Worm (Caenorhabditis elegans) whole organism, L1 larva: Measurements from ENCODE around the gene ncs-4.

Experiments used
- F16B12.6 ChIP-seq: fragments of 150-350 bp; optimal IDR thresholded peaks from 2 replicates; lab custom pipeline; 2014; ENCODE audit warnings: missing biosample characterization, missing genetic modification characterization
- alr-1 ChIP-seq: fragments of 200-800 bp; sonication (Bioruptor generic); optimal IDR thresholded peaks from 2 replicates; lab custom pipeline; 2018; ENCODE audit warnings: borderline replicate concordance, mild to moderate bottlenecking, missing genetic modification characterization, missing compliant biosample characterization
- aly-2 ChIP-seq: fragments of 150-350 bp; optimal IDR thresholded peaks from 2 replicates; lab custom pipeline; 2014; ENCODE audit warnings: missing biosample characterization, missing genetic modification characterization
- ama-1 ChIP-seq: fragments of 150-350 bp; optimal IDR thresholded peaks from 2 replicates; lab custom pipeline; 2014
- blmp-1 ChIP-seq: fragments of 150-350 bp; optimal IDR thresholded peaks from 2 replicates; lab custom pipeline; 2014; ENCODE audit warnings: missing biosample characterization, missing genetic modification characterization
- ceh-8 ChIP-seq: fragments of 200-800 bp; sonication (Bioruptor generic); optimal IDR thresholded peaks from 2 replicates; lab custom pipeline; 2018; ENCODE audit warnings: mild to moderate bottlenecking, missing genetic modification characterization, moderate library complexity, missing compliant biosample characterization
- ceh-90 ChIP-seq: sonication (generic microtip); optimal IDR thresholded peaks from 2 replicates; lab custom pipeline; 2016; ENCODE audit warnings: missing genetic modification characterization, missing compliant biosample characterization
- ces-1 ChIP-seq: fragments of 150-350 bp; optimal IDR thresholded peaks from 2 replicates; lab custom pipeline; 2014; ENCODE audit warnings: missing biosample characterization, missing genetic modification reagents, missing genetic modification characterization
- dpl-1 ChIP-seq, 3 experiments: fragments of 150-350 bp in 2 of 3; sonication (generic microtip) in 1 of 3; optimal IDR thresholded peaks; 2 replicates each; lab custom pipeline; 2014 to 2017; ENCODE audit warnings: missing biosample characterization in 3 of 3, missing genetic modification characterization in 3 of 3, missing genetic modification reagents in 3 of 3
- dsc-1 ChIP-seq: sonication (generic microtip); optimal IDR thresholded peaks from 2 replicates; lab custom pipeline; 2016; ENCODE audit warnings: mild to moderate bottlenecking, missing genetic modification characterization, missing compliant biosample characterization
- egl-13 ChIP-seq: sonication (generic microtip); optimal IDR thresholded peaks from 2 replicates; lab custom pipeline; 2016; ENCODE audit warnings: missing genotype, missing genetic modification reagents, missing genetic modification characterization, missing compliant biosample characterization
- elt-3 ChIP-seq, 6 experiments: fragments of 150-350 bp in 1 of 6; sonication (generic microtip); optimal IDR thresholded peaks; 2 replicates each; lab custom pipeline; 2017 to 2018; ENCODE audit warnings: missing biosample characterization in 6 of 6, missing genetic modification characterization in 6 of 6, inconsistent platforms in 1 of 6
- fos-1 ChIP-seq: fragments of 150-350 bp; optimal IDR thresholded peaks from 2 replicates; lab custom pipeline; 2014; ENCODE audit warnings: missing biosample characterization, missing genetic modification characterization
- hlh-17 ChIP-seq: fragments of 200-800 bp; sonication (Bioruptor generic); optimal IDR thresholded peaks from 2 replicates; lab custom pipeline; 2018; ENCODE audit warnings: missing genetic modification characterization, mild to moderate bottlenecking, missing compliant biosample characterization, moderate library complexity, borderline replicate concordance
- hlh-4 ChIP-seq: sonication (generic microtip); optimal IDR thresholded peaks from 2 replicates; lab custom pipeline; 2016; ENCODE audit warnings: mild to moderate bottlenecking, missing genetic modification characterization, missing compliant biosample characterization
- hpl-2 ChIP-seq: fragments of 150-350 bp; optimal IDR thresholded peaks from 2 replicates; lab custom pipeline; 2014; ENCODE audit warnings: missing biosample characterization, missing genetic modification reagents, missing genetic modification characterization
- jun-1 ChIP-seq: fragments of 150-350 bp; optimal IDR thresholded peaks from 2 replicates; lab custom pipeline; 2014; ENCODE audit warnings: missing biosample characterization, missing genetic modification reagents, missing genetic modification characterization
- lin-13 ChIP-seq: fragments of 150-350 bp; optimal IDR thresholded peaks from 2 replicates; lab custom pipeline; 2014; ENCODE audit warnings: missing biosample characterization, missing genetic modification reagents, missing genetic modification characterization
- lin-14 ChIP-seq: fragments of 200-800 bp; sonication (Bioruptor generic); optimal IDR thresholded peaks from 2 replicates; lab custom pipeline; 2018; ENCODE audit warnings: mild to moderate bottlenecking, missing genetic modification characterization, moderate library complexity, missing compliant biosample characterization
- lin-35 ChIP-seq, 2 experiments: fragments of 150-350 bp; optimal IDR thresholded peaks; 2 replicates each; lab custom pipeline; 2014; ENCODE audit warnings: missing biosample characterization in 2 of 2, missing genetic modification characterization in 2 of 2, missing genetic modification reagents in 2 of 2
- lin-39 ChIP-seq: fragments of 150-350 bp; optimal IDR thresholded peaks from 2 replicates; lab custom pipeline; 2014; ENCODE audit warnings: missing biosample characterization, missing genetic modification reagents, missing genetic modification characterization
- mdl-1 ChIP-seq, 2 experiments: fragments of 150-350 bp; optimal IDR thresholded peaks; 2 replicates each; lab custom pipeline; 2014 to 2017; ENCODE audit warnings: missing biosample characterization in 2 of 2, missing genetic modification characterization in 2 of 2, inconsistent platforms in 1 of 2
- nhr-12 ChIP-seq: sonication (generic microtip); optimal IDR thresholded peaks from 2 replicates; lab custom pipeline; 2017; ENCODE audit warnings: missing biosample characterization, missing genetic modification characterization
- nhr-20 ChIP-seq: sonication (generic microtip); optimal IDR thresholded peaks from 2 replicates; lab custom pipeline; 2016; ENCODE audit warnings: mild to moderate bottlenecking, missing genetic modification characterization, missing compliant biosample characterization
- nhr-237 ChIP-seq: fragments of 150-350 bp; optimal IDR thresholded peaks from 2 replicates; lab custom pipeline; 2014; ENCODE audit warnings: missing biosample characterization, missing genetic modification characterization
- nhr-28 ChIP-seq: fragments of 150-350 bp; optimal IDR thresholded peaks from 2 replicates; lab custom pipeline; 2014; ENCODE audit warnings: missing biosample characterization, missing genetic modification characterization
- nhr-47 ChIP-seq: sonication (generic microtip); optimal IDR thresholded peaks from 2 replicates; lab custom pipeline; 2016; ENCODE audit warnings: mild to moderate bottlenecking, missing genetic modification characterization, moderate library complexity, missing compliant biosample characterization
- nhr-71 ChIP-seq: sonication (generic microtip); optimal IDR thresholded peaks from 2 replicates; lab custom pipeline; 2016; ENCODE audit warnings: mild to moderate bottlenecking, missing genetic modification characterization, moderate library complexity, missing compliant biosample characterization
- nhr-76 ChIP-seq: sonication (generic microtip); optimal IDR thresholded peaks from 2 replicates; lab custom pipeline; 2017; ENCODE audit warnings: missing biosample characterization, missing genetic modification characterization
- nhr-84 ChIP-seq: sonication (generic microtip); optimal IDR thresholded peaks from 2 replicates; lab custom pipeline; 2017; ENCODE audit warnings: missing biosample characterization, missing genetic modification characterization
- nhr-85 ChIP-seq: sonication (generic microtip); peaks from one replicate; lab custom pipeline; 2016; ENCODE audit warnings: missing genetic modification characterization, inconsistent platforms, missing compliant biosample characterization
- nhr-90 ChIP-seq: sonication (generic microtip); optimal IDR thresholded peaks from 2 replicates; lab custom pipeline; 2016; ENCODE audit warnings: mild to moderate bottlenecking, missing genetic modification characterization, missing compliant biosample characterization; ENCODE audit not compliant: poor library complexity
- pag-3 ChIP-seq: sonication (generic microtip); optimal IDR thresholded peaks from 2 replicates; lab custom pipeline; 2017; ENCODE audit warnings: missing genetic modification characterization, mild to moderate bottlenecking, missing compliant biosample characterization, antibody characterized with exemption, borderline replicate concordance; ENCODE audit not compliant: insufficient read depth
- rnt-1 ChIP-seq: sonication (generic microtip); optimal IDR thresholded peaks from 2 replicates; lab custom pipeline; 2016; ENCODE audit warnings: mild to moderate bottlenecking, missing genetic modification characterization, moderate library complexity, missing compliant biosample characterization
- snu-23 ChIP-seq: sonication (generic microtip); optimal IDR thresholded peaks from 2 replicates; lab custom pipeline; 2016; ENCODE audit warnings: missing genetic modification characterization, missing compliant biosample characterization
- tlp-1 ChIP-seq: fragments of 150-350 bp; optimal IDR thresholded peaks from 2 replicates; lab custom pipeline; 2014; ENCODE audit warnings: missing biosample characterization, missing genetic modification characterization
- unc-130 ChIP-seq: fragments of 150-350 bp; optimal IDR thresholded peaks from 2 replicates; lab custom pipeline; 2017; ENCODE audit warnings: missing biosample characterization, missing genetic modification characterization, inconsistent platforms
- zag-1 ChIP-seq: fragments of 150-350 bp; optimal IDR thresholded peaks from 2 replicates; lab custom pipeline; 2014; ENCODE audit warnings: missing biosample characterization, missing genetic modification characterization

Gene ncs-4

DNA sequence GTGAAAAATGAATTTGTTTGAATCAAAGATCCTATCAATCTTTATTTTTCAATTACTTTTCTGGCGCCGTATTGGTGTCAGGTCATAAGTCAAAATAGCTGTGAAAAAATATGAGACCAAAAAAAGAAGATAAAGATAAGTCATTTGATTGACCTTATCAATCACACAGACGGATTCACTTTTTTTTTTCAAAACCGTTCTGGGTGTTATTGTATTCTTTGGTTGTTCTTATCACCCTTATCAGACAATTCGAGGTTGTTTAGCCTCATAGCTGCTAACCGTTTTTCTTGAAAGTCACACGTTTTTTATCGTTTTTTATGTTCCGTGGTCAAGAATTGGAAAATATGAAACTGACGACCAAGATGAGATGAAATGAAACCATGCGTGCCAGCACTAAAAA, 7.8 kb upstream of the ncs-4 start (continued):
- no peak for TF ChIP-seq fos-1 (tag; lab: Kevin White, UChicago)
- TF ChIP-seq hpl-2 (GFP tag; lab: Kevin White, UChicago), result no peak
- TF ChIP-seq dpl-1 (GFP tag; optimal IDR thresholded peaks at IDR 0.05; lab: Kevin White, UChicago), result no peak
- TF ChIP-seq egl-13, result no peak
- no peak for TF ChIP-seq aly-2 (tag; lab: Kevin White, UChicago)
- no peak for TF ChIP-seq nhr-84 (tag; lab: Kevin White, UChicago)
- TF ChIP-seq elt-3 (tag; optimal IDR thresholded peaks at IDR 0.05; lab: Kevin White, UChicago), result peak in 2 of 6 experiments; percentile 70 to 98
- no peak for TF ChIP-seq lin-39 (tag; lab: Kevin White, UChicago)
- no peak for TF ChIP-seq mdl-1 (tag; optimal IDR thresholded peaks at IDR 0.05; lab: Kevin White, UChicago)
- TF ChIP-seq nhr-71 (tag; lab: Kevin White, UChicago), result peak; percentile 30
- no peak for TF ChIP-seq hlh-4
- TF ChIP-seq snu-23 (GFP tag; lab: Kevin White, UChicago), result peak; percentile 13
- TF ChIP-seq zag-1, result no peak

DNA sequence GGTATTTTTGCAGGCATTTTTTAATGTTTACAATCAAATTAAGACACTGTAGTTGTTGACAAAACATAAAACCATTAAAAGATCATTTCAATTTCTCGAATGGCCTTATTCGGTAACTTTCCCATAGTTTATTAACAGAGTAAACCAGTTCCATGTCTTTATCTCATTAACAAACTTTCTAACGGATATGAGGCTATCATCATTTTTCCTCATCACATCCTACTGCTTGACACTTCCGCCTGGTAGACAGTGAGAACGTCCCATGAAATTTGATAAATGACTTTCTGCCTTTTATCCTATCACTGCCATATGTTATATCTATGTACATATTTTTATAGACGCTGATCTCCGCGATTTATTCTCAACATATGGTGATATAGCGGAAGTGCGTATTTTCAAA, 5.7 kb upstream of the ncs-4 start:
- no peak for TF ChIP-seq ceh-8 (GFP tag; lab: Kevin White, UChicago)
- no peak for TF ChIP-seq lin-39 (tag; lab: Kevin White, UChicago)
- no peak for TF ChIP-seq ces-1
- no peak for TF ChIP-seq tlp-1 (tag; lab: Kevin White, UChicago)
- no peak for TF ChIP-seq nhr-90 (tag; lab: Kevin White, UChicago)
- TF ChIP-seq hlh-17 (GFP tag; lab: Kevin White, UChicago), result no peak
- TF ChIP-seq nhr-76 (tag; lab: Kevin White, UChicago), result no peak
- TF ChIP-seq hpl-2 (GFP tag; lab: Kevin White, UChicago), result no peak
- TF ChIP-seq snu-23 (GFP tag; lab: Kevin White, UChicago), result no peak
- no peak for TF ChIP-seq nhr-71 (tag; lab: Kevin White, UChicago)
- no peak for TF ChIP-seq pag-3 (tag; lab: Kevin White, UChicago)
- TF ChIP-seq elt-3 (tag; optimal IDR thresholded peaks at IDR 0.05; lab: Kevin White, UChicago), result peak in 3 of 6 experiments; percentile 3 to 74 (median 29)
- TF ChIP-seq blmp-1 (tag; lab: Kevin White, UChicago), result peak; percentile 84
- no peak for TF ChIP-seq alr-1 (tag; lab: Kevin White, UChicago)
- TF ChIP-seq lin-14 (GFP tag; lab: Kevin White, UChicago), result peak; percentile 64
- TF ChIP-seq aly-2 (tag; lab: Kevin White, UChicago), result no peak
- TF ChIP-seq nhr-47 (tag; lab: Kevin White, UChicago), result no peak
- no peak for TF ChIP-seq dsc-1
- TF ChIP-seq nhr-85, result peak; percentile 89
- TF ChIP-seq ceh-90 (tag; lab: Kevin White, UChicago), result no peak
- TF ChIP-seq nhr-28 (tag; lab: Kevin White, UChicago), result no peak

DNA sequence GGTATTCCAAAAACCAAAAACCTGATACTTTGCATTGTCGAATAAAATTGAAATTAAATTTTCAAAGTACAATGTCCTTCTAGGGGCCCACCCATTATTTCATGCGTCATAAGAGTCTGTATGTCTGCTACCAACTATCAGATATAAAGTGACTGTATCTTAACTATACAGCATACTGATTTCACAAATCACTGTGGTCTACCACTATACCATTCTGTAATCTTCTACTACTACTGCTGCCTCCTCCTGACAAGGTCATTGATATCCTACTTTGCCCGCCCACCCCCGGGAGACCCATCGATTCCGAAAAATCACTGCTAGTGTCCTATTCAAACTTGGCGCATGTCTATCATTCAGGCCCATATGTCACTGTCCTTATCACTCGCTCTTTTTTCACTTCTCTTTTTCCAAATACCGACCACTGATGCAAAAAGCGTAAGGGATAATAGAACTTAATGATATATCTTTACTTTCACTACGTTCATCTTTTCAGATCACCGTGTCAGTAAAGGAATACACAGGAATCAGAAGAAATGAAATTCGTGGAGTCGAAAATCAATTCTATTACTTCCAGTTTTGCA, 4.2 kb upstream of the ncs-4 start, which contains the start of gene C07A4.2:
TSS of gene C07A4.2 (plus strand) at position 195 of the 581 bp plus-strand sequence.
- no peak for TF ChIP-seq nhr-237 (tag; lab: Kevin White, UChicago)
- TF ChIP-seq rnt-1 (tag; lab: Kevin White, UChicago), result no peak
- TF ChIP-seq nhr-85, result peak; percentile 85
- TF ChIP-seq F16B12.6, result no peak
- TF ChIP-seq lin-35 (GFP tag; optimal IDR thresholded peaks at IDR 0.05; lab: Kevin White, UChicago), result no peak
- TF ChIP-seq nhr-20 (tag; lab: Kevin White, UChicago), result peak; percentile 46
- no peak for TF ChIP-seq nhr-47 (tag; lab: Kevin White, UChicago)
- no peak for TF ChIP-seq ces-1
- TF ChIP-seq lin-13 (GFP tag; lab: Kevin White, UChicago), result no peak
- TF ChIP-seq nhr-71 (tag; lab: Kevin White, UChicago), result no peak
- no peak for TF ChIP-seq jun-1 (tag; lab: Kevin White, UChicago)
- peak in 4 of 6 experiments; percentile 5 to 85 (median 45) for TF ChIP-seq elt-3 (tag; optimal IDR thresholded peaks at IDR 0.05; lab: Kevin White, UChicago)
- TF ChIP-seq lin-14 (GFP tag; lab: Kevin White, UChicago), result peak; percentile 57
- no peak for TF ChIP-seq nhr-12 (tag; lab: Kevin White, UChicago)
- TF ChIP-seq blmp-1 (tag; lab: Kevin White, UChicago), result peak; percentile 94
- TF ChIP-seq dsc-1, result no peak
- TF ChIP-seq ama-1 (lab: Kevin White, UChicago), result no peak
- no peak for TF ChIP-seq unc-130
